Worm (Caenorhabditis elegans): ENCODE measurements around the gene C53A5.2.

DNA sequence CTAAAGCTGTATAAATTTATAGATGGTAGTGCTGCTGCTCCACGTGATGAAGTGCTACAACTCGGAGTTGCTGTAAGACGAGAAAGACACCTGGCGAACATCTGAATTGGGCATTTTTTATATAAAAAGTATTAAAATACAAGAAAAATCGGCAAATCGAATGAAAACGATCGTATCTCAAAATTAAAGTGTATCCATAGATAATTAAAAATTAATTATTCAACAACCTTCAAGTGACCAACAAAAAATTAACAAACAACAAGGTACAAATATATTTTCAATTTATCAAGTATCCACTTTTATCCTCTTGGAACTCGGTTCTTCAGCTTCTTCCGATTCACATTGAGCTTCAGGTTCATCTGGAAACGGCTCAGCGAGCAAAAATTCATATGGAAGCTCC is 3.7 kb downstream of the C53A5.2 start, which contains the start of gene R02D5.8:
- TF ChIP-seq nhr-76 (tag; optimal IDR thresholded peaks at IDR 0.05) (no peak), skn-1 (tag; optimal IDR thresholded peaks at IDR 0.05) (no peak), nhr-237 (tag; optimal IDR thresholded peaks at IDR 0.05) (no peak), daf-12 (tag; optimal IDR thresholded peaks at IDR 0.05) (no peak), elt-3 (tag; optimal IDR thresholded peaks at IDR 0.05) (no peak), unc-39 (tag; optimal IDR thresholded peaks at IDR 0.05) (no peak), egl-5 (tag; optimal IDR thresholded peaks at IDR 0.05) (no peak), aly-2 (tag; optimal IDR thresholded peaks at IDR 0.05) (no peak)

All from whole organism, L3 larva.